Fruit fly (Drosophila melanogaster) whole organism, adult: ENCODE data around the gene CG5885.

Experiments used
- CG12768 ChIP-seq: fragments of 200-800 bp; sonication (Bioruptor generic); optimal IDR thresholded peaks from 2 replicates; lab custom pipeline; 2017; ENCODE audit warnings: missing biosample characterization, missing genetic modification characterization, mild to moderate bottlenecking, moderate library complexity, missing genetic modification reagents
- CG1620 ChIP-seq: fragments of 200-800 bp; sonication (Bioruptor generic); optimal IDR thresholded peaks from 2 replicates; lab custom pipeline; 2016; ENCODE audit warnings: missing biosample characterization, missing genetic modification characterization
- CG5204 ChIP-seq: fragments of 200-800 bp; sonication (Bioruptor generic); optimal IDR thresholded peaks from 2 replicates; lab custom pipeline; 2016; ENCODE audit warnings: missing biosample characterization, missing genetic modification characterization
- CG7045 ChIP-seq: fragments of 200-800 bp; sonication (Bioruptor generic); optimal IDR thresholded peaks from 2 replicates; lab custom pipeline; 2017; ENCODE audit warnings: missing biosample characterization, mild to moderate bottlenecking, missing genetic modification characterization
- Clk ChIP-seq: fragments of 200-800 bp; sonication (Bioruptor generic); optimal IDR thresholded peaks from 2 replicates; lab custom pipeline; 2017; ENCODE audit warnings: missing biosample characterization, missing genetic modification characterization
- Crg-1 ChIP-seq: fragments of 200-800 bp; sonication (Bioruptor generic); optimal IDR thresholded peaks from 2 replicates; lab custom pipeline; 2016; ENCODE audit warnings: missing biosample characterization, missing genetic modification characterization
- Mnt ChIP-seq: fragments of 200-800 bp; sonication (Bioruptor generic); optimal IDR thresholded peaks from 2 replicates; lab custom pipeline; 2016; ENCODE audit warnings: missing biosample characterization, mild to moderate bottlenecking, missing genetic modification characterization
- bab1 ChIP-seq: fragments of 200-800 bp; sonication (Bioruptor generic); optimal IDR thresholded peaks from 3 replicates; lab custom pipeline; 2019; ENCODE audit warnings: missing biosample characterization, mild to moderate bottlenecking, missing genetic modification characterization, moderate library complexity
- cnc ChIP-seq, 2 experiments: fragments of >200 bp; optimal IDR thresholded peaks; 2 replicates each; lab custom pipeline; 2017
- kay ChIP-seq: fragments of 200-800 bp; sonication (Bioruptor generic); peaks from one replicate; lab custom pipeline; 2016; ENCODE audit warnings: missing biosample characterization, missing genetic modification characterization, borderline replicate concordance
- ovo ChIP-seq: fragments of 200-800 bp; sonication (Bioruptor generic); optimal IDR thresholded peaks from 2 replicates; lab custom pipeline; 2016; ENCODE audit warnings: missing biosample characterization, missing genetic modification characterization
- tj ChIP-seq: fragments of 200-800 bp; sonication (Bioruptor generic); optimal IDR thresholded peaks from 3 replicates; lab custom pipeline; 2017; ENCODE audit warnings: missing biosample characterization, mild to moderate bottlenecking, missing genetic modification characterization, moderate library complexity
- toe ChIP-seq: fragments of 200-800 bp; sonication (Bioruptor generic); optimal IDR thresholded peaks from 2 replicates; lab custom pipeline; 2016; ENCODE audit warnings: missing biosample characterization, missing genetic modification characterization

DNA sequence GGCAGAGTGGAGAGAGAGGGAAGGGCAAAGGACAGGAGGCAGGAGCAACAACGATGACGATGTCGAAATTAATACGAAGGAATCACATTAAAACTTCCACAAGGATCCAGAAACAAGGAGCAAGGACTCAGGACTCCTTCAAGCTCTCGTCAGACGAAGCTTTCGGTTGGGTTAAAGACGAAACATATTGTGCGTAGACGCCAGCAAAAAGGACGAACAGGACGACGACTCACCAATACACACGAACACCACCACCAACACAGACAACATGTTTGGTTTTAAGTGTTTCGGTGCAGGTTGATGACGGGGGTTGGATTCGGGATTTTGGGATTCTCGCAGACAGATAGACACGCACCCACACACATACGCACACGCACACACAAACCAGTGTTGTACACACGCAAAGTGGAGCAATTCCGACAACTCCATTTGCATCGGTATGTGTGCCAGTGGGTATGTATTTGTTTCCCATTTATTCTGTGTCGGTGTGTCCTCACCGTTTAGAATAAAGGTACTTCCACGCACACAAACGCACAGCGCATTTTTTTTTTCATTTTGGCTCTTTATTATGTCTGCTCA is 35.6 kb downstream of the CG5885 start:
- TF ChIP-seq CG7045 (GFP tag; lab: Kevin White, UChicago) (no peak), CG1620 (no peak), toe (GFP tag; lab: Kevin White, UChicago) (no peak), ovo (no peak), CG12768 (GFP tag; lab: Kevin White, UChicago) (no peak), CG5204 (GFP tag; lab: Kevin White, UChicago) (no peak), Crg-1 (GFP tag; lab: Kevin White, UChicago) (no peak), Clk (GFP tag; lab: Kevin White, UChicago) (no peak), tj (GFP tag; lab: Kevin White, UChicago) (no peak), cnc (optimal IDR thresholded peaks at IDR 0.05; lab: Kevin White, UChicago) (no peak), kay (no peak), bab1 (no peak), Mnt (GFP tag; lab: Kevin White, UChicago) (no peak)
